Fruit fly (Drosophila melanogaster) S2 (cell line): ENCODE results near the gene Sbat.

Experiments
- CG8478 ChIP-seq: fragments of >200 bp; optimal IDR thresholded peaks from 2 replicates; lab custom pipeline; 2018
- CTCF ChIP-seq, 2 experiments: fragments of >200 bp; optimal IDR thresholded peaks; 2 replicates each; lab custom pipeline; 2018

DNA sequence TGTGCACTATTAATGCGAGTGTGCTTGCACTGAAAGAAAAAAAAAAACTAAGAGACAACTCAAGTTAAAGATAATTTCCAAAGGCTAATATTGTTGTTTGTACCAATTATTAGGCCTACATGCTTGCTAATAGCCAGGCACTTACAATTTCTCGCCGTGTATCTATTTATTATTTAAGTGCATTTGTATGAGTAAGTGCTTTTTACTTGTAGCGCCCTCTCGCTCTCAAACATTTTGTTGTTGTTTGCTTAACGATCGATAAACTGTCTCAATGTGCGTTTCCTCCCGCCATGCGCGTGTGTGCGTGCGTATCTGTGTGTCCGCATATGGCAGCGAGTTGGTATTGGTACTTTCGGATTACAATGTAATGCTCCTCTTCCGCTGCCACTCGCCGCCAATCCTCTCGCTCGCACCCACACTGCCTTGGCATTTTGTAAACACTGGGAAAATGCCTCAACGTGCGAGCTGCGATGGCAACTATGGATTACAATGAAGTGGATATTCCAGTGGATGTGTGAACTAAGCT lies 18.9 kb downstream of the Sbat start:
- no peak for TF ChIP-seq CG8478 (lab: Kevin White, UChicago)
- no peak for TF ChIP-seq CTCF (optimal IDR thresholded peaks at IDR 0.05; lab: Kevin White, UChicago)
